Fruit fly (Drosophila melanogaster) whole organism: ENCODE results near the gene CG15882.

Experiments
- Dll ChIP-seq: fragments of >200 bp; optimal IDR thresholded peaks from 2 replicates; lab custom pipeline; 2017
- EcR ChIP-seq, 2 experiments: fragments of >200 bp; optimal IDR thresholded peaks; 2 replicates each; lab custom pipeline; 2017; ENCODE audit warnings: missing biosample characterization in 2 of 2, missing genetic modification characterization in 2 of 2, missing genetic modification reagents in 2 of 2
- pan ChIP-seq: fragments of >200 bp; optimal IDR thresholded peaks from 2 replicates; lab custom pipeline; 2017
- psq ChIP-seq: fragments of >200 bp; optimal IDR thresholded peaks from 2 replicates; lab custom pipeline; 2017
- usp ChIP-seq: fragments of >200 bp; optimal IDR thresholded peaks from 2 replicates; lab custom pipeline; 2017; ENCODE audit warnings: missing biosample characterization, missing genetic modification characterization, mixed read lengths

DNA sequence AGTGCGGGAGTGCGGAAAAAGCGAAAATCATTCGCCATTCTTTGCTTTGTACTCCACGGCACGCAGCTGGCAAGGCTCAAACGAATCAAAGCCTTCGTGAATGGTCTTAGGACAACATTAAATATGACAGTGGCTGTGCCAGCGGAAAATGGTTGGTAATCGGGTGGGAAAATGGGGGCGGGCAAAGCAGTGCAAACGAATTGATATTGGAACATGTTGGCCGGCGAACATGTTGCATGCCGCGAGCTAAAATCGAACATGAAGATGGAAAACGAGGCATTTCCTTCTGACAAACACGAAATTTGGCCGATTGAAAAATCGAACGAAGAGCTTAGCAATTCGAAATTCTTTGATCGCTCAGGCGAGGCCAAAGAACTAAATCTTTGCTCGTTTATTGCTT, 28.0 kb downstream of the CG15882 start:
- TF ChIP-seq Dll (no peak), EcR (GFP tag; optimal IDR thresholded peaks at IDR 0.05; lab: Kevin White, UChicago) (no peak), psq (lab: Kevin White, UChicago) (no peak), pan (lab: Kevin White, UChicago) (no peak), usp (no peak)
